Fruit fly (Drosophila melanogaster) whole organism: ENCODE data around the gene CG1304.

Source experiments
- CG8478 ChIP-seq: fragments of >200 bp; optimal IDR thresholded peaks from 2 replicates; lab custom pipeline; 2018; ENCODE audit warnings: inconsistent platforms
- Dll ChIP-seq: fragments of >200 bp; optimal IDR thresholded peaks from 2 replicates; lab custom pipeline; 2017
- EcR ChIP-seq, 2 experiments: fragments of >200 bp; optimal IDR thresholded peaks; 2 replicates each; lab custom pipeline; 2017; ENCODE audit warnings: missing biosample characterization in 2 of 2, missing genetic modification characterization in 2 of 2, missing genetic modification reagents in 2 of 2
- pan ChIP-seq: fragments of >200 bp; optimal IDR thresholded peaks from 2 replicates; lab custom pipeline; 2017
- psq ChIP-seq: fragments of >200 bp; optimal IDR thresholded peaks from 2 replicates; lab custom pipeline; 2017
- usp ChIP-seq: fragments of >200 bp; optimal IDR thresholded peaks from 2 replicates; lab custom pipeline; 2017; ENCODE audit warnings: missing biosample characterization, missing genetic modification characterization, mixed read lengths

CG1304 gene

dm6 chrX:20965369-20966040, at the start of gene CG1304:
TSS of gene CG1304 (minus strand) at chrX:20965419.
- no peak for TF ChIP-seq psq (lab: Kevin White, UChicago)
- TF ChIP-seq CG8478 (lab: Kevin White, UChicago) = no peak
- TF ChIP-seq EcR (GFP tag; optimal IDR thresholded peaks at IDR 0.05; lab: Kevin White, UChicago) = no peak
- no peak for TF ChIP-seq pan (lab: Kevin White, UChicago)
- TF ChIP-seq usp (GFP tag; lab: Kevin White, UChicago) = no peak
- TF ChIP-seq Dll = no peak

DNA sequence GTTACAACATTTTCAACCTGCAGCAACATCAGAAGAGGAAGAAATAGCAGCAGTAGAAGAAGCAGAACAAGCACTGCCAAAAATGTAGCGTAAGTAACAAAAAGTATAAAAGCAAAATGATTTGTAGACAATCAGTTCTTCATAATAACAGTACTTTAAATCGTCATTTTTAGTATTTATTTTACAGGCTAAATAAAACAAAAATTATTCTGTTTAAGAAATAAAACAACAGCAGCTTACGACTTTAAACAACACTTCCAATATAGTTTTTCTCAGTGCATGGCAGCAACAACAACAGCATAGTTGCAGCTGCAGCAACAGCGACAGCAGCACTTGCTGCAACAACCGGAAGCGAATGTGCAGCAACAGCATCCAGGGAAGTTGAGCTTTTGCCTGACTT, 45.3 kb upstream of the CG1304 start:
- TF ChIP-seq pan (lab: Kevin White, UChicago) (no peak), psq (lab: Kevin White, UChicago) (no peak), Dll (no peak), CG8478 (lab: Kevin White, UChicago) (no peak), usp (GFP tag; lab: Kevin White, UChicago) (no peak), EcR (GFP tag; optimal IDR thresholded peaks at IDR 0.05; lab: Kevin White, UChicago) (no peak)

DNA sequence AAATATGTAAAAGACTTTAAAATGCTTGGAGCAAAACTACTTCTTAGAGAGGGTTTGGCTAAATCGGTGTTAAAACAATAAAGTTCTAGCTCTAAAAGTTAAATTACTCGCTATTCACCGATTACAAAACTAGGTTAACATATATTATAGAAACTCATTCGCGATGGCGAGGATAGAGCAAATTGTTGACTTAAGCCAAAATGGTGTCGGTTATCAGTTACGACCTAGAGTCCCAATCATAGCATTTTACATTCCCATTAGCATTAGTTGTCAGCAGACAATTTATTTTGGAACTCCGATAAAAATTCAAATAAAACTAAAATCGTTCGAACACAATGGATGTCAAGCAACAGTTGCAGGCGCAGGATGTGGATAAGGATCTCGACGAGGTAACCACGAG, 19.2 kb upstream of the CG1304 start, which contains the start of gene CG11666:
TSS of gene CG11666 (plus strand) at position 301 of the 400 bp plus-strand sequence.
- TF ChIP-seq Dll = no peak
- TF ChIP-seq usp (GFP tag; lab: Kevin White, UChicago) = no peak
- no peak for TF ChIP-seq CG8478 (lab: Kevin White, UChicago)
- TF ChIP-seq pan (lab: Kevin White, UChicago) = no peak
- no peak for TF ChIP-seq psq (lab: Kevin White, UChicago)
- no peak for TF ChIP-seq EcR (GFP tag; optimal IDR thresholded peaks at IDR 0.05; lab: Kevin White, UChicago)

DNA sequence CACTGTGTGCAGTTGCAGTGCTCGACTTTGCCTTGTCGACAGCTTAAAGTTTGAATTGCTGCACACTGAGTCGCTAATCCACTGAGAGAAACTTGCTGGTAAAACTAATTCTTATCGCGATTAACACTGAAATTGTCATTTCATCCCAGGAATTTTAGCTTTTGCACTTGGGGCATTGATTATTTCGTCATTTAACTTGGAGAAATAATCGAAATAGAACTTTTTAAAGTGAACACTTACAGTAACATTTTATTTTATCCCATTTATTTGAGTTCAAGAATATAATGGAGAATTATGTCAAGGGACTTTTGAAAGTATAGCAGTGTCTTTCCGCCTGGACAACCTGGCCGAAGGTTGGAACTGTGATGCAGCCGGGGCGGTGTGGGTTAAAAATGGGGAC, 12.8 kb upstream of the CG1304 start, which contains the start of gene CG44426:
TSS of gene CG44426 (plus strand) at position 301 of the 400 bp plus-strand sequence.
- TF ChIP-seq Dll (no peak), EcR (GFP tag; optimal IDR thresholded peaks at IDR 0.05; lab: Kevin White, UChicago) (no peak), usp (GFP tag; lab: Kevin White, UChicago) (no peak)

dm6 chrX:20963405-20963804, 1.8 kb downstream of the CG1304 start, which contains the start of gene Ser6:
TSS of gene Ser6 (minus strand) at chrX:20963505.
- TF ChIP-seq EcR (GFP tag; optimal IDR thresholded peaks at IDR 0.05; lab: Kevin White, UChicago) (no peak), pan (lab: Kevin White, UChicago) (no peak), Dll (no peak), usp (GFP tag; lab: Kevin White, UChicago) (no peak), CG8478 (lab: Kevin White, UChicago) (no peak), psq (lab: Kevin White, UChicago) (no peak)

DNA sequence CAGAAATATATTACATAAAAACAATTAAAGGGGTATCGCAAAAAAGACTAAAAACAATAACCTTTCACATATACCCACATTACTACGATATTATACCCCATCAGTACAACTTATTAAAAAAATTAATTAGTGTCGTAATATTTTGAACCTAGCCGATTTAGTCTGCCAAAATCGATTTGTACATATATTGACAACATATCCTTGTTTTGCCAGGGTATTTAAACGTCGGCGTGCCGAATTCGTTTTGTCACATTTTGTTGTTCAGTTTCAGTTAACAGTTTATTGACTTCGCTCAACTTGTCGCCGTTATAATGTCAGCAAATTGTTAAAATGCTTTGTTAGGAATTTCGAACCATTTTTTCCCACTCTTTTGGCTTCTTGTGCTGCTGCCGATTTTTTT, 17.0 kb downstream of the CG1304 start:
- TF ChIP-seq Dll (no peak), pan (lab: Kevin White, UChicago) (no peak), CG8478 (lab: Kevin White, UChicago) (no peak), usp (GFP tag; lab: Kevin White, UChicago) (no peak), psq (lab: Kevin White, UChicago) (no peak), EcR (GFP tag; optimal IDR thresholded peaks at IDR 0.05; lab: Kevin White, UChicago) (no peak)

- no peak for TF ChIP-seq CG8478 (lab: Kevin White, UChicago)
- TF ChIP-seq Dll = no peak
- no peak for TF ChIP-seq pan (lab: Kevin White, UChicago)
- no peak for TF ChIP-seq psq (lab: Kevin White, UChicago)
- TF ChIP-seq usp (GFP tag; lab: Kevin White, UChicago) = no peak
- TF ChIP-seq EcR (GFP tag; optimal IDR thresholded peaks at IDR 0.05; lab: Kevin White, UChicago) = no peak
Measured at dm6 chrX:20934530-20934929, 30.7 kb downstream of the CG1304 start, which contains the start of gene Npc1b. TSS of gene Npc1b (plus strand) at chrX:20934869.

DNA sequence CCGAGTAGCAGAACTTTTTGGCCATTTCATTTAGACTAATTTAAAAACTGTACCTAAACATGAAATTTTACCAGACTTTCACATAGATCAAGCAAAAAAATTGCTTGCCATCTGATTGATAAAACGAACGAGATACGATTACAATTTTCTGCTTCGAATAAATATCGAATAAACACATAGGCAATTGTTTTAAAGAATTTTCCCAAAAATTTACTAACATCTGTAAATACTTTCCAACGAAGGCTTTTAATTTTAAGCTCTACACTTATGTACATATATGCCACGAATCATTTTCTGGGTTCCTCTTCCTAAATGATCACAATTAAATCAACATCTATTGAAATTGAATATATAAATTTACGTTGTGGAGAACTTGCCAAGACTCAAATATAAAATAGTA, 31.8 kb downstream of the CG1304 start, which contains the start of gene CG11227:
TSS of gene CG11227 (minus strand) at position 101 of the 400 bp plus-strand sequence.
- TF ChIP-seq EcR (GFP tag; optimal IDR thresholded peaks at IDR 0.05; lab: Kevin White, UChicago) (no peak), usp (GFP tag; lab: Kevin White, UChicago) (no peak), Dll (no peak), CG8478 (lab: Kevin White, UChicago) (no peak)

DNA sequence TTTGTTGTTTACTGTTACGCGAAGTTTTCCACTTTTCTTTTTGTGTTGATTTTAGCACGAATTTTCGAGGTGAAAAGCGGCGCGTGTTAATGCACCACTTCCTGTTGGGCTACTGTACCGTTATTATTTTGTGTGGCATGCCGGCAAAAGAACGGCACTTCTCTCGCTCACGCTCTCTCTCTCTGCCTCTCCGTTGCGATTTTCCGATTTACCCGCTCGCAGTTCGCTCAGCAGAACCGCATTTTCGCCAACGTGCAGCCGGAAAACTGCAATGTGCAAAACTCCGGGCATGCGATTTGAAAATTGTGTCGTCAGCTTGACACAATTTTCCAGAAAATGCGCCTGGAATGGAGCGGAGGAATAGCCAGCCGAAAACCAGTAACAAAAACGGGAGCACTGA, 38.3 kb downstream of the CG1304 start, which contains the start of gene shakB:
TSS of gene shakB (minus strand) at position 101 of the 400 bp plus-strand sequence.
- TF ChIP-seq pan (lab: Kevin White, UChicago) (no peak), EcR (GFP tag; optimal IDR thresholded peaks at IDR 0.05; lab: Kevin White, UChicago) (no peak), usp (GFP tag; lab: Kevin White, UChicago) (no peak), CG8478 (lab: Kevin White, UChicago) (no peak), Dll (no peak)

DNA sequence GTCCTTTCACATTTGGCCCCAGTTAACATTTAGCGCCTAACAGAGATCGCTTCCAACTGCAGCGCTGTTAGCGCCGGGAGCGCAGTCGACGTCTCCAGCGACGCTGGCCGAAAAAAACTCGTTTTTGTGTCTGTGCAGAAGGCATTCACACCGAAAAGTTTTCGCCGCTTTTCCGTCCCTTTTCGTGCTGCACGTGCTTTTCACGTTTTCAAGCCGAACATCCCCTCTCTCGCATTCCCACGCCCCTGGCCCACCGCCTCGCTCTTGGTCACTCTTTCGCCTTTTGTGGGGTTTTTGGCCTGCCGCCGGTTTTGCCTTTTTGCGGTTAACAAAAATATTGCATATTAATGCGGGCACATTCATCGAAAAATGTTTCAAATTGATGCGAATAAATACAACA, 39.4 kb downstream of the CG1304 start:
- TF ChIP-seq Dll = no peak
- no peak for TF ChIP-seq EcR (GFP tag; optimal IDR thresholded peaks at IDR 0.05; lab: Kevin White, UChicago)
- no peak for TF ChIP-seq CG8478 (lab: Kevin White, UChicago)
- TF ChIP-seq psq (lab: Kevin White, UChicago) = no peak

dm6 chrX:20924951-20925350, 40.3 kb downstream of the CG1304 start:
- TF ChIP-seq EcR (GFP tag; optimal IDR thresholded peaks at IDR 0.05; lab: Kevin White, UChicago) (no peak), pan (lab: Kevin White, UChicago) (no peak), psq (lab: Kevin White, UChicago) (no peak), Dll (no peak), usp (GFP tag; lab: Kevin White, UChicago) (no peak), CG8478 (lab: Kevin White, UChicago) (no peak)

dm6 chrX:20923787-20924186, 41.4 kb downstream of the CG1304 start:
- TF ChIP-seq pan (lab: Kevin White, UChicago) (no peak), Dll (no peak), psq (lab: Kevin White, UChicago) (no peak)
